Fruit fly (Drosophila melanogaster) whole organism, embryonic: Measurements from ENCODE around the gene CG6106.
A peak's percentile ranks its signal among the peaks of the same experiment; 100 is the strongest.

Experiments
- BtbVII ChIP-seq: fragments of 200-800 bp; sonication (Bioruptor generic); optimal IDR thresholded peaks from 3 replicates; lab custom pipeline; 2017; ENCODE audit warnings: missing biosample characterization, mild to moderate bottlenecking, missing genetic modification characterization
- CG10431 ChIP-seq: fragments of 200-800 bp; sonication (Bioruptor generic); optimal IDR thresholded peaks from 3 replicates; lab custom pipeline; 2018; ENCODE audit warnings: missing biosample characterization, mild to moderate bottlenecking, missing genetic modification characterization
- CG10462 ChIP-seq: fragments of 200-800 bp; sonication (Bioruptor generic); optimal IDR thresholded peaks from 2 replicates; lab custom pipeline; 2016; ENCODE audit warnings: missing biosample characterization, missing genetic modification characterization
- CG11085 ChIP-seq: fragments of 200-800 bp; sonication (Bioruptor generic); IDR thresholded peaks from 2 replicates; pipeline ENCODE4 v1.3.6; 2022; ENCODE audit warnings: missing biosample characterization, missing genetic modification characterization
- CG12744 ChIP-seq: fragments of 200-800 bp; sonication (Bioruptor generic); optimal IDR thresholded peaks from 2 replicates; lab custom pipeline; 2016; ENCODE audit warnings: missing biosample characterization, missing genetic modification characterization
- CG15011 ChIP-seq: fragments of 200-800 bp; sonication (Bioruptor generic); optimal IDR thresholded peaks from 3 replicates; lab custom pipeline; 2018; ENCODE audit warnings: missing biosample characterization, mild to moderate bottlenecking, missing genetic modification characterization
- CG1602 ChIP-seq: fragments of 200-800 bp; sonication (Bioruptor generic); optimal IDR thresholded peaks from 3 replicates; lab custom pipeline; 2016; ENCODE audit warnings: missing biosample characterization, missing genetic modification characterization
- CG17328 ChIP-seq: fragments of 200-800 bp; sonication (Bioruptor generic); IDR thresholded peaks from 2 replicates; pipeline ENCODE4 v1.3.6; 2022; ENCODE audit warnings: missing biosample characterization, missing genetic modification characterization
- CG18599 ChIP-seq: fragments of 200-800 bp; sonication (Bioruptor generic); optimal IDR thresholded peaks from 3 replicates; lab custom pipeline; 2017; ENCODE audit warnings: missing biosample characterization, missing genetic modification characterization, mild to moderate bottlenecking, moderate library complexity, missing genetic modification reagents
- CG2129 ChIP-seq: fragments of 200-800 bp; sonication (Bioruptor generic); IDR thresholded peaks from 2 replicates; pipeline ENCODE4 v1.3.6; 2022; ENCODE audit warnings: missing biosample characterization, missing genetic modification characterization; ENCODE audit not compliant: partially characterized antibody
- CG32772 ChIP-seq: fragments of 200-800 bp; sonication (Bioruptor generic); IDR thresholded peaks from 2 replicates; pipeline ENCODE4 v1.3.6; 2022; ENCODE audit warnings: missing biosample characterization, missing genetic modification characterization
- CG6272 ChIP-seq: fragments of 200-800 bp; sonication (Bioruptor generic); IDR thresholded peaks from 2 replicates; pipeline ENCODE4 v1.3.6; 2022; ENCODE audit warnings: missing biosample characterization, missing genetic modification characterization
- CG6683 ChIP-seq: fragments of 200-800 bp; sonication (Bioruptor generic); optimal IDR thresholded peaks from 2 replicates; lab custom pipeline; 2017; ENCODE audit warnings: missing biosample characterization, mild to moderate bottlenecking, missing genetic modification characterization, missing genetic modification reagents
- CG8359 ChIP-seq: fragments of 200-800 bp; sonication (Bioruptor generic); optimal IDR thresholded peaks from 2 replicates; lab custom pipeline; 2017; ENCODE audit warnings: missing biosample characterization, mild to moderate bottlenecking, missing genetic modification characterization, borderline replicate concordance
- CG8924 ChIP-seq: fragments of 200-800 bp; optimal IDR thresholded peaks from 3 replicates; lab custom pipeline; 2019; ENCODE audit warnings: missing biosample characterization, mild to moderate bottlenecking, missing genetic modification characterization, moderate library complexity
- CG9215 ChIP-seq: fragments of 200-800 bp; sonication (Bioruptor generic); IDR thresholded peaks from 2 replicates; pipeline ENCODE4 v1.3.6; 2022; ENCODE audit warnings: missing biosample characterization, missing genetic modification characterization
- Camta ChIP-seq: fragments of 200-800 bp; sonication (Bioruptor generic); optimal IDR thresholded peaks from 2 replicates; lab custom pipeline; 2016; ENCODE audit warnings: missing biosample characterization, missing genetic modification characterization
- Dfd ChIP-seq, 2 experiments: fragments of >200 bp; optimal IDR thresholded peaks; 2 replicates each; lab custom pipeline; 2017; ENCODE audit warnings: missing biosample characterization in 2 of 2, missing genetic modification characterization in 2 of 2
- Fer3 ChIP-seq: fragments of 200-800 bp; sonication (Bioruptor generic); optimal IDR thresholded peaks from 2 replicates; lab custom pipeline; 2018; ENCODE audit warnings: missing biosample characterization, mild to moderate bottlenecking, missing genetic modification characterization, moderate library complexity
- Hr3 ChIP-seq: fragments of 200-800 bp; sonication (Bioruptor generic); optimal IDR thresholded peaks from 3 replicates; lab custom pipeline; 2016; ENCODE audit warnings: missing biosample characterization, missing genetic modification characterization
- Lim3 ChIP-seq: fragments of 200-800 bp; sonication (Bioruptor generic); IDR thresholded peaks from 2 replicates; pipeline ENCODE4 v1.3.6; 2022; ENCODE audit warnings: missing biosample characterization, missing genetic modification characterization
- Mad ChIP-seq: fragments of 200-800 bp; sonication (Bioruptor generic); optimal IDR thresholded peaks from 2 replicates; lab custom pipeline; 2016; ENCODE audit warnings: missing biosample characterization, missing genetic modification characterization
- Neu2 ChIP-seq: fragments of 200-800 bp; sonication (Bioruptor generic); optimal IDR thresholded peaks from 3 replicates; lab custom pipeline; 2016; ENCODE audit warnings: missing biosample characterization, missing genetic modification characterization, borderline replicate concordance
- Nf-YB ChIP-seq: fragments of 200-800 bp; sonication (Bioruptor generic); optimal IDR thresholded peaks from 3 replicates; lab custom pipeline; 2019; ENCODE audit warnings: missing biosample characterization, mild to moderate bottlenecking, missing genetic modification characterization, moderate library complexity
- Opbp ChIP-seq: fragments of 200-800 bp; sonication (Bioruptor generic); IDR thresholded peaks from 3 replicates; pipeline ENCODE4 v1.3.6; 2022; ENCODE audit warnings: missing biosample characterization, missing genetic modification characterization; ENCODE audit not compliant: partially characterized antibody
- Poxn ChIP-seq: fragments of 200-800 bp; sonication (Bioruptor generic); IDR thresholded peaks from 2 replicates; pipeline ENCODE4 v1.3.6; 2022; ENCODE audit warnings: missing biosample characterization, missing genetic modification characterization
- Sox100B ChIP-seq: fragments of 200-800 bp; sonication (Bioruptor generic); optimal IDR thresholded peaks from 3 replicates; lab custom pipeline; 2018; ENCODE audit warnings: missing biosample characterization, mild to moderate bottlenecking, missing genetic modification characterization
- TFAM ChIP-seq: fragments of 200-800 bp; sonication (Bioruptor generic); optimal IDR thresholded peaks from 2 replicates; lab custom pipeline; 2017; ENCODE audit warnings: missing biosample characterization, missing genetic modification characterization, inconsistent platforms
- Taf1 ChIP-seq: fragments of 200-800 bp; sonication (Bioruptor generic); IDR thresholded peaks from 2 replicates; pipeline ENCODE4 v1.3.6; 2022; ENCODE audit warnings: missing biosample characterization, missing genetic modification characterization
- Trl ChIP-seq, 3 experiments: fragments of >200 bp in 2 of 3; fragments of 200-800 bp in 1 of 3; sonication (Bioruptor generic) in 1 of 3; optimal IDR thresholded peaks; 2 replicates in 1 of 3; 3 replicates in 2 of 3; lab custom pipeline; 2016 to 2017; ENCODE audit warnings: missing biosample characterization in 1 of 3, missing genetic modification characterization in 1 of 3
- bowl ChIP-seq: fragments of 200-800 bp; sonication (Bioruptor generic); IDR thresholded peaks from 2 replicates; pipeline ENCODE4 v1.3.6; 2022; ENCODE audit warnings: missing biosample characterization, missing genetic modification characterization
- ci ChIP-seq: fragments of 200-800 bp; sonication (Bioruptor generic); IDR thresholded peaks from 3 replicates; pipeline ENCODE4 v1.3.6; 2022; ENCODE audit warnings: missing biosample characterization, missing genetic modification characterization
- da ChIP-seq: fragments of 200-800 bp; sonication (Bioruptor generic); optimal IDR thresholded peaks from 2 replicates; lab custom pipeline; 2016; ENCODE audit warnings: missing biosample characterization, missing genetic modification characterization
- fd102C ChIP-seq: fragments of 200-800 bp; sonication (Bioruptor generic); optimal IDR thresholded peaks from 2 replicates; lab custom pipeline; 2018; ENCODE audit warnings: missing biosample characterization, mild to moderate bottlenecking, missing genetic modification characterization, moderate library complexity
- fd3F ChIP-seq: fragments of 200-800 bp; sonication (Bioruptor generic); optimal IDR thresholded peaks from 2 replicates; lab custom pipeline; 2018; ENCODE audit warnings: missing biosample characterization, mild to moderate bottlenecking, missing genetic modification characterization, moderate library complexity
- gsb-n ChIP-seq: fragments of 200-800 bp; sonication (Bioruptor generic); optimal IDR thresholded peaks from 3 replicates; lab custom pipeline; 2018; ENCODE audit warnings: missing biosample characterization, mild to moderate bottlenecking, missing genetic modification characterization
- ham ChIP-seq: fragments of 200-800 bp; sonication (Bioruptor generic); IDR thresholded peaks from 2 replicates; pipeline ENCODE4 v1.3.6; 2022; ENCODE audit warnings: missing biosample characterization, missing genetic modification characterization
- her ChIP-seq: fragments of 200-800 bp; sonication (Bioruptor generic); optimal IDR thresholded peaks from 2 replicates; lab custom pipeline; 2016; ENCODE audit warnings: missing biosample characterization, missing genetic modification characterization
- insv ChIP-seq, 2 experiments: fragments of 200-800 bp; sonication (Bioruptor generic); optimal IDR thresholded peaks; 3 replicates each; lab custom pipeline; 2016 to 2018; ENCODE audit warnings: missing biosample characterization in 2 of 2, missing genetic modification characterization in 2 of 2
- jing ChIP-seq: fragments of 200-800 bp; sonication (Bioruptor generic); optimal IDR thresholded peaks from 2 replicates; lab custom pipeline; 2018; ENCODE audit warnings: missing biosample characterization, mild to moderate bottlenecking, missing genetic modification characterization
- nmo ChIP-seq: fragments of 200-800 bp; sonication (Bioruptor generic); optimal IDR thresholded peaks from 2 replicates; lab custom pipeline; 2018; ENCODE audit warnings: missing biosample characterization, mild to moderate bottlenecking, missing genetic modification characterization, moderate library complexity
- peb ChIP-seq: fragments of 200-800 bp; sonication (Bioruptor generic); IDR thresholded peaks from 2 replicates; pipeline ENCODE4 v1.3.6; 2022; ENCODE audit warnings: missing biosample characterization, missing genetic modification characterization
- pita ChIP-seq: fragments of 200-800 bp; sonication (Bioruptor generic); optimal IDR thresholded peaks from 2 replicates; lab custom pipeline; 2017; ENCODE audit warnings: missing biosample characterization, mild to moderate bottlenecking, missing genetic modification characterization
- pum ChIP-seq: fragments of 200-800 bp; sonication (Bioruptor generic); optimal IDR thresholded peaks from 2 replicates; lab custom pipeline; 2016; ENCODE audit warnings: missing biosample characterization, missing genetic modification characterization
- sd ChIP-seq: fragments of 200-800 bp; sonication (Bioruptor generic); optimal IDR thresholded peaks from 3 replicates; lab custom pipeline; 2018; ENCODE audit warnings: missing biosample characterization, mild to moderate bottlenecking, missing genetic modification characterization, moderate library complexity
- ssp ChIP-seq: fragments of 200-800 bp; sonication (Bioruptor generic); IDR thresholded peaks from 2 replicates; pipeline ENCODE4 v1.3.6; 2022; ENCODE audit warnings: missing biosample characterization, missing genetic modification characterization
- tgo ChIP-seq: fragments of 200-800 bp; sonication (Bioruptor generic); IDR thresholded peaks from 3 replicates; pipeline ENCODE4 v1.3.6; 2022; ENCODE audit warnings: missing biosample characterization, missing genetic modification characterization
- tup ChIP-seq: fragments of 200-800 bp; sonication (Bioruptor generic); optimal IDR thresholded peaks from 2 replicates; lab custom pipeline; 2016; ENCODE audit warnings: missing biosample characterization, mild to moderate bottlenecking, missing genetic modification characterization, moderate library complexity
- tx ChIP-seq: fragments of 200-800 bp; sonication (Bioruptor generic); optimal IDR thresholded peaks from 2 replicates; lab custom pipeline; 2016; ENCODE audit warnings: missing biosample characterization, missing genetic modification characterization
- wek ChIP-seq: fragments of 200-800 bp; sonication (Bioruptor generic); optimal IDR thresholded peaks from 3 replicates; lab custom pipeline; 2018; ENCODE audit warnings: missing biosample characterization, mild to moderate bottlenecking, missing genetic modification characterization, moderate library complexity

CG6106 gene

dm6 chrX:18405567-18406059 is 46.9 kb downstream of the CG6106 start (continued):
- TF ChIP-seq Lim3 (GFP tag; lab: Robert Waterston, UW) (no peak; the same call in 1 of the 2 replicates), Trl (optimal IDR thresholded peaks at IDR 0.05; lab: Kevin White, UChicago) (no peak), Trl (GFP tag; optimal IDR thresholded peaks at IDR 0.05; lab: Kevin White, UChicago) (peak; percentile 20), Hr3 (GFP tag; lab: Kevin White, UChicago) (peak; percentile 64), Mad (GFP tag; lab: Kevin White, UChicago) (no peak), CG8359 (GFP tag; lab: Kevin White, UChicago) (no peak), nmo (GFP tag; lab: Kevin White, UChicago) (peak; percentile 87), CG10462 (GFP tag; lab: Kevin White, UChicago) (peak; percentile 52), jing (GFP tag; lab: Kevin White, UChicago) (no peak), CG6272 (0 out of 2 replicates have a peak, but pooled peaks have one; percentile 24), CG8924 (tag; lab: Kevin White, UChicago) (peak; percentile 63), BtbVII (GFP tag; lab: Kevin White, UChicago) (peak; percentile 35), ssp (peak; percentile 16; the same call in 1 of the 2 replicates), CG2129 (no peak), CG9215 (GFP tag; lab: Robert Waterston, UW) (peak; percentile 28; the same call in 1 of the 2 replicates), Dfd (GFP tag; optimal IDR thresholded peaks at IDR 0.05; lab: Kevin White, UChicago) (no peak), CG12744 (GFP tag; lab: Kevin White, UChicago) (no peak), insv (GFP tag; optimal IDR thresholded peaks at IDR 0.05; lab: Kevin White, UChicago) (no peak), bowl (GFP tag; lab: Robert Waterston, UW) (no peak), CG17328 (peak; percentile 37; the same call in 1 of the 2 replicates), gsb-n (tag; lab: Kevin White, UChicago) (peak; percentile 49), CG15011 (GFP tag; lab: Kevin White, UChicago) (peak; percentile 44), Poxn (GFP tag; lab: Robert Waterston, UW) (no peak), sd (tag; lab: Kevin White, UChicago) (peak; percentile 63), tup (peak; percentile 18), Taf1 (GFP tag; lab: Robert Waterston, UW) (no peak), ci (GFP tag; lab: Robert Waterston, UW) (peak; percentile 61), fd3F (GFP tag; lab: Kevin White, UChicago) (peak; percentile 35), fd102C (GFP tag; lab: Kevin White, UChicago) (no peak), CG1602 (GFP tag; lab: Kevin White, UChicago) (peak; percentile 54), Nf-YB (GFP tag; lab: Kevin White, UChicago) (peak; percentile 40), CG18599 (GFP tag; lab: Kevin White, UChicago) (peak; percentile 61), pita (GFP tag; lab: Kevin White, UChicago) (no peak), Neu2 (GFP tag; lab: Kevin White, UChicago) (no peak), ham (GFP tag; lab: Robert Waterston, UW) (no peak), tgo (peak; percentile 42; the same call in 2 of the 3 replicates), Fer3 (peak; percentile 10), Sox100B (peak; percentile 78), wek (no peak), Opbp (GFP tag; lab: Robert Waterston, UW) (no peak), tx (GFP tag; lab: Kevin White, UChicago) (peak; percentile 39), CG6683 (GFP tag; lab: Kevin White, UChicago) (no peak), Camta (GFP tag; lab: Kevin White, UChicago) (peak; percentile 47), CG11085 (GFP tag; lab: Robert Waterston, UW) (no peak), da (no peak), CG32772 (GFP tag; lab: Robert Waterston, UW) (peak; percentile 37; the same call in 1 of the 2 replicates), pum (GFP tag; lab: Kevin White, UChicago) (peak; percentile 35), her (GFP tag; lab: Kevin White, UChicago) (no peak), TFAM (no peak), CG10431 (GFP tag; lab: Kevin White, UChicago) (peak; percentile 61), peb (GFP tag; lab: Robert Waterston, UW) (peak; percentile 35; the same call in 1 of the 2 replicates)
